Fruit fly (Drosophila melanogaster): ENCODE measurements around the gene gzl.

gzl gene

dm6 chr3R:6404174-6404573 lies 21.5 kb downstream of the gzl start (continued):
- TF ChIP-seq danr (GFP tag; IDR thresholded peaks at IDR 0.05), result peak; percentile 59
- TF ChIP-seq CG1529 (GFP tag; optimal IDR thresholded peaks at IDR 0.05), result peak; percentile 69
- TF ChIP-seq Atf-2 (GFP tag; optimal IDR thresholded peaks at IDR 0.05), result peak; percentile 18
- peak; percentile 68 for TF ChIP-seq pnt (GFP tag; optimal IDR thresholded peaks at IDR 0.05)
- TF ChIP-seq CG3163 (GFP tag; optimal IDR thresholded peaks at IDR 0.05), result peak; percentile 35
- no peak for TF ChIP-seq CG31388 (GFP tag; optimal IDR thresholded peaks at IDR 0.05)
- TF ChIP-seq tll (GFP tag; optimal IDR thresholded peaks at IDR 0.05), result no peak
- TF ChIP-seq Atf3 (GFP tag; optimal IDR thresholded peaks at IDR 0.05), result peak; percentile 56
- no peak for TF ChIP-seq Kr (GFP tag; optimal IDR thresholded peaks at IDR 0.05)
- TF ChIP-seq chm (GFP tag; IDR thresholded peaks at IDR 0.05), result peak; percentile 87
- no peak for TF ChIP-seq Dp (GFP tag; optimal IDR thresholded peaks at IDR 0.05)
- peak; percentile 64; the same call in 1 of the 2 replicates for TF ChIP-seq CG1024 (GFP tag; IDR thresholded peaks at IDR 0.05)
- peak; percentile 58 for TF ChIP-seq crc (GFP tag; optimal IDR thresholded peaks at IDR 0.05)
- TF ChIP-seq Lpt (GFP tag; optimal IDR thresholded peaks at IDR 0.05), result no peak
- TF ChIP-seq fd3F (GFP tag; optimal IDR thresholded peaks at IDR 0.05), result peak; percentile 74
- peak; percentile 50 for TF ChIP-seq tup (GFP tag; optimal IDR thresholded peaks at IDR 0.05)
- peak; percentile 64 for TF ChIP-seq CHES-1-like (GFP tag; optimal IDR thresholded peaks at IDR 0.05)
- TF ChIP-seq E2f1 (GFP tag; IDR thresholded peaks at IDR 0.05), result peak; percentile 87
- TF ChIP-seq CG2712 (tag; optimal IDR thresholded peaks at IDR 0.05), result peak; percentile 82
- peak in 1 of 2 experiments; percentile 3 for TF ChIP-seq crp (GFP tag; optimal IDR thresholded peaks at IDR 0.05)
- TF ChIP-seq Mes4 (GFP tag; optimal IDR thresholded peaks at IDR 0.05), result peak; percentile 40
- no peak for TF ChIP-seq cad (GFP tag; optimal IDR thresholded peaks at IDR 0.05)
- no peak for TF ChIP-seq CG8478 (optimal IDR thresholded peaks at IDR 0.05)
- TF ChIP-seq Drgx (GFP tag; IDR thresholded peaks at IDR 0.05), result peak; percentile 89
- TF ChIP-seq slou (GFP tag; optimal IDR thresholded peaks at IDR 0.05), result peak; percentile 67
- peak; percentile 68 for TF ChIP-seq maf-S (GFP tag; optimal IDR thresholded peaks at IDR 0.05)
- no peak for TF ChIP-seq CG7745 (tag; optimal IDR thresholded peaks at IDR 0.05)
- TF ChIP-seq CG7556 (GFP tag; optimal IDR thresholded peaks at IDR 0.05), result peak; percentile 79
- TF ChIP-seq CG7839 (tag; optimal IDR thresholded peaks at IDR 0.05), result peak; percentile 85
- TF ChIP-seq ase (GFP tag; IDR thresholded peaks at IDR 0.05), result peak; percentile 82
- TF ChIP-seq CG2120 (GFP tag; optimal IDR thresholded peaks at IDR 0.05), result peak; percentile 87
- peak; percentile 35 for TF ChIP-seq nerfin-1 (tag; optimal IDR thresholded peaks at IDR 0.05)
- TF ChIP-seq CG10462 (GFP tag; optimal IDR thresholded peaks at IDR 0.05), result peak; percentile 44
- TF ChIP-seq bigmax (GFP tag; optimal IDR thresholded peaks at IDR 0.05), result no peak
- TF ChIP-seq CG34376 (GFP tag; optimal IDR thresholded peaks at IDR 0.05), result no peak
- TF ChIP-seq CG12236 (GFP tag; optimal IDR thresholded peaks at IDR 0.05), result peak; percentile 64
- TF ChIP-seq pan (optimal IDR thresholded peaks at IDR 0.05), result no peak
- peak in 1 of 2 experiments; percentile 91 for TF ChIP-seq pan (GFP tag; optimal IDR thresholded peaks at IDR 0.05 in 1 of 2, IDR thresholded peaks at IDR 0.05 in 1 of 2)
- TF ChIP-seq sob (GFP tag; IDR thresholded peaks at IDR 0.05), result peak; percentile 88
- peak; percentile 87 for TF ChIP-seq ara (GFP tag; IDR thresholded peaks at IDR 0.05)
- TF ChIP-seq sr (GFP tag; IDR thresholded peaks at IDR 0.05), result peak; percentile 53; the same call in 1 of the 3 replicates
- TF ChIP-seq croc (GFP tag; conservative IDR thresholded peaks at IDR 0.05), result peak; percentile 68
- peak; percentile 26 for TF ChIP-seq CG31365 (tag; optimal IDR thresholded peaks at IDR 0.05)
- no peak for TF ChIP-seq bbx (GFP tag; IDR thresholded peaks at IDR 0.05; ENCODE audit: partially characterized antibody)
- peak; percentile 54 for TF ChIP-seq trem (tag; optimal IDR thresholded peaks at IDR 0.05)
- TF ChIP-seq jing (GFP tag; optimal IDR thresholded peaks at IDR 0.05), result peak; percentile 56
- no peak for TF ChIP-seq h (optimal IDR thresholded peaks at IDR 0.05)
- TF ChIP-seq Oli (tag; optimal IDR thresholded peaks at IDR 0.05), result peak; percentile 81
- TF ChIP-seq nom (GFP tag; optimal IDR thresholded peaks at IDR 0.05), result no peak
- peak; percentile 85 for TF ChIP-seq Hsf (GFP tag; optimal IDR thresholded peaks at IDR 0.05)
- TF ChIP-seq CG10274 (GFP tag; optimal IDR thresholded peaks at IDR 0.05), result no peak
- TF ChIP-seq vnd (GFP tag; IDR thresholded peaks at IDR 0.05; ENCODE audit: partially characterized antibody), result no peak
